Fruit fly (Drosophila melanogaster) whole organism, embryonic: ENCODE data around the gene Lrr47.

Experiments
- CG11085 ChIP-seq: fragments of 200-800 bp; sonication (Bioruptor generic); IDR thresholded peaks from 2 replicates; pipeline ENCODE4 v1.3.6; 2022; ENCODE audit warnings: missing biosample characterization, missing genetic modification characterization
- CG11504 ChIP-seq: fragments of 200-800 bp; sonication (Bioruptor generic); optimal IDR thresholded peaks from 3 replicates; lab custom pipeline; 2019; ENCODE audit warnings: missing biosample characterization, mild to moderate bottlenecking, missing genetic modification characterization, moderate library complexity
- CG14667 ChIP-seq: fragments of 200-800 bp; sonication (Bioruptor generic); IDR thresholded peaks from 2 replicates; pipeline ENCODE4 v1.3.6; 2022; ENCODE audit warnings: missing biosample characterization, missing genetic modification characterization
- CG15479 ChIP-seq: fragments of 200-800 bp; sonication (Bioruptor generic); optimal IDR thresholded peaks from 3 replicates; lab custom pipeline; 2019; ENCODE audit warnings: missing biosample characterization, mild to moderate bottlenecking, missing genetic modification characterization, moderate library complexity
- CG1602 ChIP-seq: fragments of 200-800 bp; sonication (Bioruptor generic); optimal IDR thresholded peaks from 3 replicates; lab custom pipeline; 2016; ENCODE audit warnings: missing biosample characterization, missing genetic modification characterization
- CG33213 ChIP-seq: fragments of 200-800 bp; sonication (Bioruptor generic); optimal IDR thresholded peaks from 3 replicates; lab custom pipeline; 2016; ENCODE audit warnings: missing biosample characterization, missing genetic modification characterization
- CG4360 ChIP-seq: fragments of 200-800 bp; sonication (Bioruptor generic); IDR thresholded peaks from 2 replicates; pipeline ENCODE4 v1.3.6; 2022; ENCODE audit warnings: missing biosample characterization, missing genetic modification characterization
- CG5180 ChIP-seq: fragments of 200-800 bp; sonication (Bioruptor generic); optimal IDR thresholded peaks from 3 replicates; lab custom pipeline; 2017; ENCODE audit warnings: missing biosample characterization, missing genetic modification characterization, mild to moderate bottlenecking, moderate library complexity, missing genetic modification reagents
- CG6654 ChIP-seq: fragments of 200-800 bp; sonication (Bioruptor generic); optimal IDR thresholded peaks from 2 replicates; lab custom pipeline; 2017; ENCODE audit warnings: missing biosample characterization, mild to moderate bottlenecking, missing genetic modification characterization
- CG6813 ChIP-seq: fragments of 200-800 bp; sonication (Bioruptor generic); optimal IDR thresholded peaks from 2 replicates; lab custom pipeline; 2017; ENCODE audit warnings: missing biosample characterization, missing genetic modification characterization, mild to moderate bottlenecking, moderate library complexity, missing genetic modification reagents
- CG7745 ChIP-seq: fragments of 200-800 bp; sonication (Bioruptor generic); optimal IDR thresholded peaks from 2 replicates; lab custom pipeline; 2018; ENCODE audit warnings: missing biosample characterization, mild to moderate bottlenecking, missing genetic modification characterization, moderate library complexity
- CG7987 ChIP-seq: fragments of 200-800 bp; sonication (Bioruptor generic); optimal IDR thresholded peaks from 2 replicates; lab custom pipeline; 2018; ENCODE audit warnings: missing biosample characterization, mild to moderate bottlenecking, missing genetic modification characterization, moderate library complexity
- D ChIP-seq, 2 experiments: fragments of 200-800 bp in 1 of 2; fragments of >200 bp in 1 of 2; sonication (Bioruptor generic) in 1 of 2; optimal IDR thresholded peaks; 2 replicates in 1 of 2; 3 replicates in 1 of 2; lab custom pipeline; 2017; ENCODE audit warnings: mild to moderate bottlenecking in 1 of 2, missing biosample characterization in 1 of 2, missing genetic modification characterization in 1 of 2, missing genetic modification reagents in 1 of 2
- Gug ChIP-seq: fragments of 200-800 bp; sonication (Bioruptor generic); IDR thresholded peaks from 4 replicates; pipeline ENCODE4 v1.3.6; 2022; ENCODE audit warnings: missing biosample characterization, missing genetic modification characterization
- Hsf ChIP-seq: fragments of 200-800 bp; sonication (Bioruptor generic); optimal IDR thresholded peaks from 3 replicates; lab custom pipeline; 2016; ENCODE audit warnings: missing biosample characterization, missing genetic modification characterization
- Jarid2 ChIP-seq: fragments of 200-800 bp; sonication (Bioruptor generic); optimal IDR thresholded peaks from 3 replicates; lab custom pipeline; 2017; ENCODE audit warnings: mild to moderate bottlenecking, missing biosample characterization, missing genetic modification reagents, missing genetic modification characterization
- Kr ChIP-seq: fragments of 200-800 bp; sonication (Bioruptor generic); optimal IDR thresholded peaks from 2 replicates; lab custom pipeline; 2017; ENCODE audit warnings: missing biosample characterization, mild to moderate bottlenecking, missing genetic modification characterization
- Nf-YC ChIP-seq: fragments of 200-800 bp; optimal IDR thresholded peaks from 3 replicates; lab custom pipeline; 2019; ENCODE audit warnings: missing biosample characterization, mild to moderate bottlenecking, missing genetic modification characterization, moderate library complexity
- Opbp ChIP-seq: fragments of 200-800 bp; sonication (Bioruptor generic); IDR thresholded peaks from 3 replicates; pipeline ENCODE4 v1.3.6; 2022; ENCODE audit warnings: missing biosample characterization, missing genetic modification characterization; ENCODE audit not compliant: partially characterized antibody
- Poxn ChIP-seq: fragments of 200-800 bp; sonication (Bioruptor generic); IDR thresholded peaks from 2 replicates; pipeline ENCODE4 v1.3.6; 2022; ENCODE audit warnings: missing biosample characterization, missing genetic modification characterization
- Sox102F ChIP-seq: fragments of 200-800 bp; sonication (Bioruptor generic); optimal IDR thresholded peaks from 2 replicates; lab custom pipeline; 2018; ENCODE audit warnings: missing biosample characterization, mild to moderate bottlenecking, missing genetic modification characterization, moderate library complexity
- Sry-δ ChIP-seq: fragments of 200-800 bp; sonication (Bioruptor generic); optimal IDR thresholded peaks from 2 replicates; lab custom pipeline; 2016; ENCODE audit warnings: missing biosample characterization, missing genetic modification characterization
- Usf ChIP-seq: fragments of 200-800 bp; sonication (Bioruptor generic); optimal IDR thresholded peaks from 2 replicates; lab custom pipeline; 2017; ENCODE audit warnings: missing genotype, missing biosample characterization, missing genetic modification characterization
- ash1 ChIP-seq: fragments of 200-800 bp; sonication (Bioruptor generic); optimal IDR thresholded peaks from 2 replicates; lab custom pipeline; 2018; ENCODE audit warnings: missing biosample characterization, mild to moderate bottlenecking, missing genetic modification characterization
- az2 ChIP-seq: fragments of 200-800 bp; sonication (Bioruptor generic); optimal IDR thresholded peaks from 3 replicates; lab custom pipeline; 2016; ENCODE audit warnings: missing biosample characterization, missing genetic modification characterization
- bcd ChIP-seq: fragments of 200-800 bp; sonication (Bioruptor generic); optimal IDR thresholded peaks from 2 replicates; lab custom pipeline; 2017; ENCODE audit warnings: missing biosample characterization, mild to moderate bottlenecking, missing genetic modification characterization
- cad ChIP-seq: fragments of >200 bp; optimal IDR thresholded peaks from 2 replicates; lab custom pipeline; 2017; ENCODE audit warnings: missing biosample characterization, missing genetic modification characterization
- chm ChIP-seq: fragments of 200-800 bp; sonication (Bioruptor generic); IDR thresholded peaks from 2 replicates; pipeline ENCODE4 v1.3.6; 2022; ENCODE audit warnings: missing biosample characterization, missing genetic modification characterization
- emc ChIP-seq: fragments of 200-800 bp; sonication (Bioruptor generic); optimal IDR thresholded peaks from 2 replicates; lab custom pipeline; 2016; ENCODE audit warnings: missing biosample characterization, missing genetic modification characterization
- fd64A ChIP-seq: fragments of 200-800 bp; sonication (Bioruptor generic); optimal IDR thresholded peaks from 3 replicates; lab custom pipeline; 2018; ENCODE audit warnings: missing biosample characterization, mild to moderate bottlenecking, missing genetic modification characterization
- fu2 ChIP-seq: fragments of 200-800 bp; sonication (Bioruptor generic); optimal IDR thresholded peaks from 2 replicates; lab custom pipeline; 2016; ENCODE audit warnings: missing biosample characterization, missing genetic modification characterization
- gsb-n ChIP-seq: fragments of 200-800 bp; sonication (Bioruptor generic); optimal IDR thresholded peaks from 3 replicates; lab custom pipeline; 2018; ENCODE audit warnings: missing biosample characterization, mild to moderate bottlenecking, missing genetic modification characterization
- ham ChIP-seq: fragments of 200-800 bp; sonication (Bioruptor generic); IDR thresholded peaks from 2 replicates; pipeline ENCODE4 v1.3.6; 2022; ENCODE audit warnings: missing biosample characterization, missing genetic modification characterization
- hth ChIP-seq: fragments of >200 bp; optimal IDR thresholded peaks from 2 replicates; lab custom pipeline; 2017; ENCODE audit warnings: inconsistent platforms
- kni ChIP-seq: fragments of 200-800 bp; sonication (Bioruptor generic); optimal IDR thresholded peaks from 3 replicates; lab custom pipeline; 2017; ENCODE audit warnings: mild to moderate bottlenecking, missing biosample characterization, missing genetic modification reagents, missing genetic modification characterization
- nerfin-1 ChIP-seq: fragments of 200-800 bp; sonication (Bioruptor generic); optimal IDR thresholded peaks from 3 replicates; lab custom pipeline; 2019; ENCODE audit warnings: missing biosample characterization, mild to moderate bottlenecking, missing genetic modification characterization, moderate library complexity
- oc ChIP-seq: fragments of 200-800 bp; sonication (Bioruptor generic); optimal IDR thresholded peaks from 2 replicates; lab custom pipeline; 2018; ENCODE audit warnings: missing biosample characterization, mild to moderate bottlenecking, missing genetic modification characterization, moderate library complexity
- p53 ChIP-seq: fragments of 200-800 bp; sonication (Bioruptor generic); optimal IDR thresholded peaks from 2 replicates; lab custom pipeline; 2016; ENCODE audit warnings: missing biosample characterization, missing genetic modification characterization
- pita ChIP-seq: fragments of 200-800 bp; sonication (Bioruptor generic); optimal IDR thresholded peaks from 2 replicates; lab custom pipeline; 2017; ENCODE audit warnings: missing biosample characterization, mild to moderate bottlenecking, missing genetic modification characterization
- pros ChIP-seq: fragments of 200-800 bp; sonication (Bioruptor generic); optimal IDR thresholded peaks from 3 replicates; lab custom pipeline; 2019; ENCODE audit warnings: missing biosample characterization, mild to moderate bottlenecking, missing genetic modification characterization, moderate library complexity
- slp2 ChIP-seq: fragments of 200-800 bp; sonication (Bioruptor generic); optimal IDR thresholded peaks from 2 replicates; lab custom pipeline; 2016; ENCODE audit warnings: missing biosample characterization, missing genetic modification characterization
- tll ChIP-seq, 2 experiments: fragments of 200-800 bp in 1 of 2; fragments of >200 bp in 1 of 2; sonication (Bioruptor generic) in 1 of 2; optimal IDR thresholded peaks; 2 replicates each; lab custom pipeline; 2017 to 2019; ENCODE audit warnings: missing biosample characterization in 2 of 2, missing genetic modification characterization in 2 of 2, mild to moderate bottlenecking in 1 of 2, moderate library complexity in 1 of 2
- toy ChIP-seq: fragments of 200-800 bp; sonication (Bioruptor generic); IDR thresholded peaks from 2 replicates; pipeline ENCODE4 v1.3.6; 2022; ENCODE audit warnings: missing biosample characterization, missing genetic modification characterization
- wor ChIP-seq: fragments of 200-800 bp; sonication (Bioruptor generic); IDR thresholded peaks from 2 replicates; pipeline ENCODE4 v1.3.6; 2022; ENCODE audit warnings: missing biosample characterization, missing genetic modification characterization
- zen ChIP-seq: fragments of 200-800 bp; sonication (Bioruptor generic); optimal IDR thresholded peaks from 3 replicates; lab custom pipeline; 2018; ENCODE audit warnings: missing biosample characterization, mild to moderate bottlenecking, missing genetic modification characterization, moderate library complexity
- zfh2 ChIP-seq: fragments of 200-800 bp; sonication (Bioruptor generic); optimal IDR thresholded peaks from 2 replicates; lab custom pipeline; 2016; ENCODE audit warnings: missing biosample characterization, missing genetic modification characterization

Lrr47 gene

DNA sequence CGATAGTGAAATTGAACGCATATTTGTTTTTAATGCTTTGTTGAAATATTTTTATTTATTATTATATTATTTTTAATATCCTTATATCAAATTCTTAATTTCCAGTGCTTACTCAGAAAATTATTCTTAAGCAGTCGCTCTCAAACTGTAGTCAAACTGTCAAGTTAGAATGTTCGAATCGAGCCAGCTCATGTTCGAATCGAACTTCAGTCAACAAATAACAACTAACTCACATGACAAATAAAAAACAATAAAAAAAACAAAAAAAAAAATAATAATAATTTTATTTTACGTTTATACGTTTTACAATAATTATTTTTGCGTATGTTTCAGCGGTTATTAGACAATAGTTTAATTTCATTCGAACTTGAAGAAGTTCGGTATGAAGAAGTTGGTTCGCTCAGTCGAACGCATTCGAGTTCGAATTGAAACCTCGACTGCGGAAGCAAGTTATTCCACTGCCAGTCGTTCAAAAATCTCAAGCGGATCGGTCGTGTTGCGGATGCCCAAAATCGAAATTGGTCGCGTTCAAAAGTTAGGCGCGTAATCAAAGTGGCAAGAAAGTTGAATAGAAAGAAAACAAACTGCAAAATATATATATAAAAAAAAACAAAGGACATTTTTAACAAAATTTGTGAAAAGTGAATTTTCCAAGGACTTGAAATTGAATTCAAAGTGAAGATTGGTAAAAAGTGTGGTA, 27.4 kb downstream of the Lrr47 start, which contains the start of gene Trim9 (continued):
- TF ChIP-seq emc (GFP tag; lab: Kevin White, UChicago) (no peak), wor (GFP tag; lab: Robert Waterston, UW) (no peak), chm (peak; percentile 50; the same call in 1 of the 2 replicates), Opbp (GFP tag; lab: Robert Waterston, UW) (peak; percentile 58; the same call in 1 of the 3 replicates), CG6654 (GFP tag; lab: Kevin White, UChicago) (peak; percentile 79), Jarid2 (peak; percentile 97), CG6813 (GFP tag; lab: Kevin White, UChicago) (no peak), CG5180 (GFP tag; lab: Kevin White, UChicago) (peak; percentile 98)
- TF ChIP-seq, all 482 proteins: peak for 24

DNA sequence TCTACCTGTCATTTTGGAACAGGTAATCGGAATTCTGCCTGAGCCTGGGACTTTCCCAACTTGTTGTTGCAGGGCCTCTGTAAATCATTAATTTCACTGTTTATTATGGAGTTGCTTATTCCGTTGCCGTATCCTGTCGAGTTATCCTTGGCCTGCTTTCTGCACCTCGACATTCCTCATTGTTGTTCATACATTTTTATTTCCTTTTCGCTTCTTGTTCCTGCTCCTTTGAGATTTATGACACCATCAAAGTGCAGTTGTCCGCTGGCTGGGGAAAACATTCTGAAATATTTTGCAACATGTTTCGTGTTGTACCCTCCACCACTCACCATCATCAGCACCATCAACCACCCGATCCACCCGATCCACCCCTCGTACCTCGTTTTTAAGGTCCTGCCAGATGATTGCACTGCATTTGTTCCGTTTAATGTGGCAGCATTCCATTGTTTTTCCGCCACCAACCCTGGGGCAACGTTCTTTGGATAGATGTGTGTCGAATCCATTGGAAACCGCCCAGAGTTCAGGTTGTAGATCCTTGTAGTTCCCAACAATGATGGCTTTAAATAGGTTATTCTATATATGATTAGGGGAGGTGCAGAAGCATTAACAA, 31.8 kb downstream of the Lrr47 start:
- TF ChIP-seq Sox102F (no peak), CG4360 (GFP tag; lab: Robert Waterston, UW) (peak; percentile 44; the same call in 1 of the 2 replicates), CG11504 (tag; lab: Kevin White, UChicago) (peak; percentile 10), pros (GFP tag; lab: Kevin White, UChicago) (peak; percentile 87), CG5180 (GFP tag; lab: Kevin White, UChicago) (peak; percentile 41), CG33213 (GFP tag; lab: Kevin White, UChicago) (no peak), zfh2 (GFP tag; lab: Kevin White, UChicago) (no peak), p53 (GFP tag; lab: Kevin White, UChicago) (no peak), oc (tag; lab: Kevin White, UChicago) (no peak), bcd (no peak), slp2 (GFP tag; lab: Kevin White, UChicago) (no peak), CG1602 (no peak), hth (no peak), Nf-YC (tag; lab: Kevin White, UChicago) (no peak), Sry-δ (GFP tag; lab: Kevin White, UChicago) (no peak), zen (tag; lab: Kevin White, UChicago) (peak; percentile 30), az2 (no peak), CG15479 (GFP tag; lab: Kevin White, UChicago) (peak; percentile 36), gsb-n (peak; percentile 91), nerfin-1 (tag; lab: Kevin White, UChicago) (peak; percentile 88), kni (GFP tag; lab: Kevin White, UChicago) (peak; percentile 47), D (optimal IDR thresholded peaks at IDR 0.05; lab: Kevin White, UChicago) (peak; percentile 89), D (GFP tag; optimal IDR thresholded peaks at IDR 0.05; lab: Kevin White, UChicago) (no peak), tll (GFP tag; optimal IDR thresholded peaks at IDR 0.05; lab: Kevin White, UChicago) (peak in 1 of 2 experiments; percentile 74), cad (GFP tag; lab: Kevin White, UChicago) (peak; percentile 91)
- TF ChIP-seq, all 482 proteins: peak for 12

DNA sequence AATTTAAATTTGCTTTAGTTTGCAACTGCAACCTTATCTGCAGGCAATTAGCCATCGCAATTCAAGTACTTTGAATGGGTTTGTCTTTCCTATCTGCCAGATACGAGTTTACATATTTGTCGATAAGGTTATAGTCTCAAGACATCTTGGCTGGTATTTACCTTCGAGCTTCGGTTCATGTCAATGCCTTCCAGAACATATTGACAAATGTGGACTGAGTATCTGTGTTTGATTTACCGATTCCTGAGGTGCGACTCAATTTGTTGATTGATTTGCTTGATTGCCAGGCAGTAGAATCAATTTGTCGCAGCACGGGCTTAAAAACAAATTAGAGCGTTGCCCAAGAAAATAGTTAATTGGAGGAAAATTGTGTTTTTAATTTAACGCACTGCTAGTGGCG, 35.7 kb downstream of the Lrr47 start:
- TF ChIP-seq fu2 (no peak), fd64A (GFP tag; lab: Kevin White, UChicago) (peak; percentile 58), CG7987 (peak; percentile 73), chm (peak; percentile 66; the same call in 1 of the 2 replicates), oc (tag; lab: Kevin White, UChicago) (no peak), ash1 (GFP tag; lab: Kevin White, UChicago) (no peak), ham (no peak), Usf (GFP tag; lab: Kevin White, UChicago) (no peak), toy (no peak), Hsf (GFP tag; lab: Kevin White, UChicago) (peak; percentile 8), Poxn (GFP tag; lab: Robert Waterston, UW) (no peak), CG1602 (peak; percentile 33), pita (GFP tag; lab: Kevin White, UChicago) (no peak), CG11085 (GFP tag; lab: Robert Waterston, UW) (no peak), CG7745 (tag; lab: Kevin White, UChicago) (peak; percentile 86), Gug (no peak), CG14667 (GFP tag; lab: Robert Waterston, UW) (no peak), Kr (GFP tag; lab: Kevin White, UChicago) (peak; percentile 44)
